Fruit fly (Drosophila melanogaster) whole organism, pupa: Measurements from ENCODE around the gene CG12971.

ENCODE experiments used
- CG10348 ChIP-seq: fragments of 200-800 bp; sonication (Bioruptor generic); IDR thresholded peaks from 2 replicates; pipeline ENCODE4 v1.3.6; 2022; ENCODE audit warnings: missing biosample characterization, missing genetic modification characterization
- CG12605 ChIP-seq: fragments of 200-800 bp; sonication (Bioruptor generic); IDR thresholded peaks from 2 replicates; pipeline ENCODE4 v1.3.6; 2022; ENCODE audit warnings: missing biosample characterization, missing genetic modification characterization
- CG13204 ChIP-seq: fragments of 200-800 bp; sonication (Bioruptor generic); optimal IDR thresholded peaks from 2 replicates; lab custom pipeline; 2018; ENCODE audit warnings: missing biosample characterization, mild to moderate bottlenecking, missing genetic modification characterization, moderate library complexity
- CG14655 ChIP-seq: fragments of 200-800 bp; sonication (Bioruptor generic); optimal IDR thresholded peaks from 3 replicates; lab custom pipeline; 2017; ENCODE audit warnings: mild to moderate bottlenecking, missing biosample characterization, missing genetic modification reagents, missing genetic modification characterization
- CG15710 ChIP-seq: fragments of 200-800 bp; sonication (Bioruptor generic); optimal IDR thresholded peaks from 2 replicates; lab custom pipeline; 2018; ENCODE audit warnings: missing biosample characterization, mild to moderate bottlenecking, missing genetic modification characterization, moderate library complexity
- CG17806 ChIP-seq: fragments of 200-800 bp; sonication (Bioruptor generic); optimal IDR thresholded peaks from 2 replicates; lab custom pipeline; 2018; ENCODE audit warnings: missing biosample characterization, mild to moderate bottlenecking, missing genetic modification characterization, moderate library complexity
- CG32121 ChIP-seq: fragments of 200-800 bp; sonication (Bioruptor generic); IDR thresholded peaks from 2 replicates; pipeline ENCODE4 v1.3.6; 2022; ENCODE audit warnings: missing biosample characterization, missing genetic modification characterization
- CG34367 ChIP-seq: fragments of 200-800 bp; sonication (Bioruptor generic); optimal IDR thresholded peaks from 2 replicates; lab custom pipeline; 2018; ENCODE audit warnings: missing biosample characterization, mild to moderate bottlenecking, missing genetic modification characterization
- CG4496 ChIP-seq: fragments of 200-800 bp; sonication (Bioruptor generic); IDR thresholded peaks from 3 replicates; pipeline ENCODE4 v1.3.6; 2022; ENCODE audit warnings: missing biosample characterization, missing genetic modification characterization
- CG8159 ChIP-seq: fragments of 200-800 bp; sonication (Bioruptor generic); optimal IDR thresholded peaks from 3 replicates; lab custom pipeline; 2018; ENCODE audit warnings: missing biosample characterization, mild to moderate bottlenecking, missing genetic modification characterization, moderate library complexity
- CG8301 ChIP-seq: fragments of 200-800 bp; sonication (Bioruptor generic); optimal IDR thresholded peaks from 2 replicates; lab custom pipeline; 2018; ENCODE audit warnings: missing biosample characterization, mild to moderate bottlenecking, missing genetic modification characterization
- CG9948 ChIP-seq: fragments of 200-800 bp; sonication (Bioruptor generic); optimal IDR thresholded peaks from 2 replicates; lab custom pipeline; 2018; ENCODE audit warnings: missing biosample characterization, mild to moderate bottlenecking, missing genetic modification characterization, moderate library complexity
- D1 ChIP-seq: fragments of 200-800 bp; sonication (Bioruptor generic); optimal IDR thresholded peaks from 2 replicates; lab custom pipeline; 2018; ENCODE audit warnings: missing biosample characterization, mild to moderate bottlenecking, missing genetic modification characterization, moderate library complexity
- EcR ChIP-seq: fragments of 200-800 bp; sonication (Bioruptor generic); optimal IDR thresholded peaks from 3 replicates; lab custom pipeline; 2019; ENCODE audit warnings: missing biosample characterization, missing genetic modification characterization, mild to moderate bottlenecking, moderate library complexity, missing genetic modification reagents
- Ets98B ChIP-seq: fragments of 200-800 bp; sonication (Bioruptor generic); IDR thresholded peaks from 2 replicates; pipeline ENCODE4 v1.3.6; 2022; ENCODE audit warnings: missing biosample characterization, missing genetic modification characterization
- Pif1A ChIP-seq: fragments of 200-800 bp; sonication (Bioruptor generic); optimal IDR thresholded peaks from 3 replicates; lab custom pipeline; 2016; ENCODE audit warnings: missing biosample characterization, missing genetic modification characterization
- Pif1B ChIP-seq: fragments of 200-800 bp; sonication (Bioruptor generic); optimal IDR thresholded peaks from 3 replicates; lab custom pipeline; 2016; ENCODE audit warnings: missing biosample characterization, missing genetic modification characterization
- Snoo ChIP-seq: fragments of 200-800 bp; sonication (Bioruptor generic); optimal IDR thresholded peaks from 3 replicates; lab custom pipeline; 2017; ENCODE audit warnings: missing biosample characterization, mild to moderate bottlenecking, missing genetic modification characterization, inconsistent platforms
- fd96Ca ChIP-seq: fragments of 200-800 bp; sonication (Bioruptor generic); IDR thresholded peaks from 3 replicates; pipeline ENCODE4 v1.3.6; 2022; ENCODE audit warnings: missing biosample characterization, missing genetic modification characterization
- gl ChIP-seq: fragments of 200-800 bp; sonication (Bioruptor generic); optimal IDR thresholded peaks from 2 replicates; lab custom pipeline; 2018; ENCODE audit warnings: missing biosample characterization, mild to moderate bottlenecking, missing genetic modification characterization
- rn ChIP-seq: fragments of 200-800 bp; sonication (Bioruptor generic); IDR thresholded peaks from 2 replicates; pipeline ENCODE4 v1.3.6; 2022; ENCODE audit warnings: missing biosample characterization, missing genetic modification characterization

Gene CG12971

dm6 chr3L:21346463-21347196, 9.7 kb downstream of the CG12971 start:
- TF ChIP-seq gl (no peak), Pif1A (no peak)

DNA sequence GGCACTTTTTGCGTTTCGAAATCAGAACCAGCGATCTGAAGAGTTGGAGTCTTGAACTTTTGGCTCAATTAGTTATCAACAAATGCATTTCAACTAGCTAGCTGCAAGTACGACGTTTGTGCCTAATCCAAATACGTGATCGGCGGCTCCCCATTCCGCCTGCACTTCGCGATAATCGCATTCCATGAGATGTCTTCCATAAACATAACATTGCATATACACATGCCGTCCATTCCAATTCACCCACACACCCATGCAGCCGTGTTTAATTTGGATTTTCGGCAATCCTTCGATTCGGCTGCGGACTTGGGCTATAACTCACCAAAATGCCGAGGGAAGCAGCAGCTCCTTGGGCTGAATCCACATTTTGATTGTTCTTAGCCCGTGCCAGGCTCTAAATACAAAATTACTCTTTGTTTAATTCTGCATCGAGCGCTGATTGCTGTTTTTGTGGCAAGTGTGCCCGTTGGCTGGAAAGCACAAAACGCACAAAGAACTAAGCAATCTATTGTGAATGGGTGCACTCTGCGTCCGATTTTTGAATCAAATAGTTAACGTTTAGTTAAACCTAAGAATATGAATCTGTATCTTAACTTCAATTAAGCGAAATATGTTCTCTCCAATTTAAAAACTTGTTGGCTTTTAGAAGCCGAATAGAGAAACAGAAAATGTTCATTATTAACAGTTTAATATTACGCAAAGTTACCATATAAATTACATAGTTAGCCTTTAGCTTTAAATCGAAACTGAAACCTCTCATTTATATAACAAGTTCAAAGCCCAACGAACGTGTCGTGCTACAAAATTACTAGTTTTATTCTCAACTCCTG, 12.8 kb downstream of the CG12971 start, which contains the start of the genes Tbc1d8-9 and CG32436:
Tbc1d8-9 (minus strand) TSS at position 463 of the 830 bp plus-strand sequence.
CG32436 (plus strand) TSS at position 780 of the 830 bp plus-strand sequence.
- no peak for TF ChIP-seq D1 (tag; lab: Kevin White, UChicago)
- peak; percentile 8 for TF ChIP-seq EcR (GFP tag; lab: Kevin White, UChicago)
- no peak for TF ChIP-seq Pif1B (GFP tag; lab: Kevin White, UChicago)
- peak; percentile 66; the same call in 1 of the 3 replicates for TF ChIP-seq fd96Ca
- peak; percentile 47; the same call in 1 of the 2 replicates for TF ChIP-seq CG12605
- peak; percentile 56; the same call in 2 of the 3 replicates for TF ChIP-seq CG4496
- TF ChIP-seq Ets98B: peak; percentile 59; the same call in 1 of the 2 replicates
- peak; percentile 70 for TF ChIP-seq CG32121 (GFP tag; lab: Robert Waterston, UW)

DNA sequence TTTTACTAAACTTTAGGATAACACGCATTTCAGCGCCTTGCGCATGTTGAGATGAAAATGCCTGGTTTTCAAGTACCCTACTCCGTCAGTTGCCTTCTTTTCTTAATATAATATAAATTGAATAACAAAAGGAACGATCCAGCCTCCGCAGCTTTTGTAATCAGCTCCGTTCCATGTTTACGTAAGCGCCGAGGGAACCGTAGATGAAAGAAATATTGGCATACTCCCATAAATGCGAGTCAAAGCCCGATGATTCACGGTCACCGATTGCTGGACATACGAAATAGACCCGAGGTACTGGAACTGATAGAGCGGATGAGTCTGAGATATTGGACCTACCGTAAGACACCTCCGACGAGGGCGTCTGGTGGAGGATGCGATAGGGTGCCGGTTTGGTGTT, 13.7 kb downstream of the CG12971 start:
- no peak for TF ChIP-seq CG10348
- peak; percentile 77 for TF ChIP-seq EcR (GFP tag; lab: Kevin White, UChicago)
- TF ChIP-seq CG32121 (GFP tag; lab: Robert Waterston, UW): no peak
- TF ChIP-seq D1 (tag; lab: Kevin White, UChicago): no peak
- no peak for TF ChIP-seq Pif1A

- TF ChIP-seq CG8301 (no peak), CG15710 (tag; lab: Kevin White, UChicago) (no peak), Snoo (no peak), CG9948 (tag; lab: Kevin White, UChicago) (no peak), CG10348 (no peak), CG8159 (tag; lab: Kevin White, UChicago) (no peak), CG13204 (GFP tag; lab: Kevin White, UChicago) (no peak), Pif1B (GFP tag; lab: Kevin White, UChicago) (no peak), CG12605 (no peak), EcR (GFP tag; lab: Kevin White, UChicago) (no peak)
Measured at dm6 chr3L:21334999-21335631, 21.2 kb downstream of the CG12971 start, which contains the start of gene Tsr1. Gene Tsr1, plus strand, starts transcription at chr3L:21335215.

DNA sequence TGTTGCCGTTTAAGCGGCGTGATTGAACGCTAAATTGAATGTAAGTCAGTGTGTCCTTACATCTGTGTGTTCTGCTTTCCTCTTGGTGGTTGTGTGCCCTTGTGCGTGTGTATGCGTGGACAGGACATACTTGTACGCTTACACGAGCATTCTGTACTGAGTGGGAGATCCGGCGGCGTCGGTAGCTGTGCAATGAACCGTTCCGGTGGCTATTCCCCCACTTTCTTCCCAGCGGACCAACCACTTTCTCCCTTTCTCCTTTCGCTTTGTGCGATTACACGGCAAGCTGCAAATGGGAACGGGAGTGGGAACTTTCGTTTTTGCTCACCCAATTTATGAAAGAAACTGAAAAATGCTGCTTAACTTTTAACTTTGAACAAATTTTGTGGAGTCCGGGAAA, 31.6 kb downstream of the CG12971 start:
- no peak for TF ChIP-seq CG13204 (GFP tag; lab: Kevin White, UChicago)
- TF ChIP-seq Pif1B (GFP tag; lab: Kevin White, UChicago): no peak
- no peak for TF ChIP-seq CG34367 (tag; lab: Kevin White, UChicago)
- no peak for TF ChIP-seq fd96Ca
- TF ChIP-seq CG12605: no peak
- TF ChIP-seq Snoo: no peak
- no peak for TF ChIP-seq CG8301
- no peak for TF ChIP-seq CG14655
- TF ChIP-seq CG10348: no peak
- no peak for TF ChIP-seq EcR (GFP tag; lab: Kevin White, UChicago)
- no peak for TF ChIP-seq CG32121 (GFP tag; lab: Robert Waterston, UW)

- TF ChIP-seq Pif1B (GFP tag; lab: Kevin White, UChicago): peak; percentile 5
- no peak for TF ChIP-seq CG14655
- TF ChIP-seq CG12605: no peak
- no peak for TF ChIP-seq CG8301
- no peak for TF ChIP-seq CG17806 (tag; lab: Kevin White, UChicago)
- TF ChIP-seq rn (GFP tag; lab: Robert Waterston, UW): no peak
- TF ChIP-seq gl: no peak
- peak; percentile 62 for TF ChIP-seq Pif1A
- TF ChIP-seq Ets98B: no peak
- peak; percentile 36 for TF ChIP-seq CG34367 (tag; lab: Kevin White, UChicago)
- peak; percentile 70 for TF ChIP-seq CG8159 (tag; lab: Kevin White, UChicago)
- TF ChIP-seq CG4496: no peak
- TF ChIP-seq CG13204 (GFP tag; lab: Kevin White, UChicago): no peak
- TF ChIP-seq EcR (GFP tag; lab: Kevin White, UChicago): no peak
- no peak for TF ChIP-seq CG32121 (GFP tag; lab: Robert Waterston, UW)
- no peak for TF ChIP-seq D1 (tag; lab: Kevin White, UChicago)
- TF ChIP-seq CG10348: no peak
- TF ChIP-seq CG15710 (tag; lab: Kevin White, UChicago): no peak
- no peak for TF ChIP-seq CG9948 (tag; lab: Kevin White, UChicago)
- no peak for TF ChIP-seq fd96Ca
- TF ChIP-seq Snoo: no peak
Measured at dm6 chr3L:21321807-21322503, 34.3 kb downstream of the CG12971 start.
